Fruit fly (Drosophila melanogaster): ENCODE measurements around the gene robo3.
A peak's percentile ranks its signal among the peaks of the same experiment; 100 is the strongest.

Gene robo3

DNA sequence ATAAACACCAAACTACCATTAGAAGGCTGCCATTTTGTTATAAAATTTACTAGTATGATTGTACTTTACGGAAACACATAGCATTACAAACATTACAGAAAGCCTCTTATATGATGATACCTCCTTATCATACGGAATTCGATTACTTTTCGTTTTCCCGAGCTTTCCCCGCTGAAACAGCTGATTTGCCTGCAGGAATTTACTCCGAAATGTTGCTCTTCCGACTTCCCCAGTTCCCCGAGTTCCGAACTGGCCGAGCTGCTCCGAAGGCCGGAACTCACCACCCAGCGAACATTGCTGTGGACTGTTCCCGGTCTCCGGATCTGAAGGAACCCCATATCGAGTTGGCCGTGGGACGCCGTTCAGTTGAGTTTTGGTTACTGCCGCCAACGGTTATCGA is at the start of gene robo3:
robo3 (plus strand) TSS at position 379 of the 400 bp plus-strand sequence.
- no peak for TF ChIP-seq D1 (tag; optimal IDR thresholded peaks at IDR 0.05)
- TF ChIP-seq CG12605 (GFP tag; IDR thresholded peaks at IDR 0.05), result no peak
- TF ChIP-seq Ets98B (GFP tag; IDR thresholded peaks at IDR 0.05), result no peak
- no peak for TF ChIP-seq Pif1B (GFP tag; optimal IDR thresholded peaks at IDR 0.05)
- TF ChIP-seq Snoo (tag; optimal IDR thresholded peaks at IDR 0.05), result no peak

DNA sequence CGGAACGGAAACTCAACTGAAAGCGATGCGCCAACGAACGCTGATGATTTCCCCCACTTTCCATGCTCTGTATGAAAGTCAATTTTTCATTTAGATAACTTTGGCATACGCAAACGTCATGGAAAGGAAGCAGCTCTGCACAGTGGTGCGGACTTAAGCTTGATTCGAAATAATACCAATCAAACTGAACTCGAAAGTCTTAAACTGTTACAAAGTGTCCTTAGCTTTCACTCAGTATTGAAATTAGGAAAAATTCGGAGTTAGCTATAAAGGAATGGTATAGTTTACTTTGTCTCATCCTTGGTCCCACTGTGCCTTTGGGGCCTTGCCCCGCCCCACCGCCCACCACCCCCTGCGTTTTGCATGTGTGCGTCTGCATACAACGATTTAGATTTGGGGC is 48.8 kb upstream of the robo3 start:
- TF ChIP-seq CG10348 (GFP tag; IDR thresholded peaks at IDR 0.05) (0 out of 2 replicates have a peak, but pooled peaks have one; percentile 22), Ets98B (GFP tag; IDR thresholded peaks at IDR 0.05) (0 out of 2 replicates have a peak, but pooled peaks have one; percentile 19), CG4496 (GFP tag; IDR thresholded peaks at IDR 0.05) (peak; percentile 35; the same call in 1 of the 3 replicates), EcR (GFP tag; optimal IDR thresholded peaks at IDR 0.05) (no peak), CG17806 (tag; optimal IDR thresholded peaks at IDR 0.05) (no peak), fd96Ca (GFP tag; IDR thresholded peaks at IDR 0.05) (0 out of 3 replicates have a peak, but pooled peaks have one; percentile 29)

DNA sequence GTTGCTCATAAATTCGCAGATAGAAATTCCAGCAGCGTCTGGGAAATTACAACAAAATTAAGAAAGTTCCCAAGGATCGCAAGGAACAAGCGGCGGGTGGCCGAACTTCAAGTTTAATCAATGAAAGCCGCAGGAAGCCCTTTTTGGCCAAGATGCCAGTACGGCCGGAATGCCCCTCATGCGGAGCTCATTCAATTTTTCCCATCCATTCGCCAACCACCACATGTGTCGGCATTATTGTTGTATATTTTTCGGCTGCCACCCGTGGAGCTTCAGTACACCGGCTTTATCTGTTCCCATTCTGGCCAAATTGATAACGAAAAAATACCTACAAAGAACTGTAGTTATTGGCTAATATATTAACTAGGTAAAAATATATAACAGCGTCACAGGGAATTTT is 44.7 kb upstream of the robo3 start:
- TF ChIP-seq CG34367 (tag; optimal IDR thresholded peaks at IDR 0.05) (no peak), CG4496 (GFP tag; IDR thresholded peaks at IDR 0.05) (no peak), CG15710 (tag; optimal IDR thresholded peaks at IDR 0.05) (no peak), CG14655 (GFP tag; optimal IDR thresholded peaks at IDR 0.05) (no peak), CG12605 (GFP tag; IDR thresholded peaks at IDR 0.05) (no peak), CG32121 (GFP tag; IDR thresholded peaks at IDR 0.05) (no peak), CG9948 (tag; optimal IDR thresholded peaks at IDR 0.05) (no peak)

DNA sequence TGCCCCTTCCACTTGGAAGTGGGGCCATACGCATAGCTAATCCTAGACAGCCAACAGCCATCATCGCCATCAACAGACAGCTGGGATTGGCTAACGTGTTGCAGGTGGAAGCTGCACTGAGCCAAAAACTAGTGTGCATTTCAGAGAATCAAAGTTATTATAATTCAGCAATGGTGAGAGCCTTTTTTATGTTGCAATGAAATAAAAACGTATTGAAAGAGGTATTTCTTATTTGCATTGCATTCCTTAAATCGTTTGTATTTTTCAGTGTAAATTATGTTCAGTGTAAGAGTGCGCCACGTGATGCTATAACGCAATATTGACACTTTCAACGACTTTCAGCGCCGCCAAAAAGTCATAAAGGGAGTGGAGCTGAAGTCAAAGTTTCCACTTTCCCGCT is 42.6 kb upstream of the robo3 start:
- TF ChIP-seq EcR (GFP tag; optimal IDR thresholded peaks at IDR 0.05), result no peak
- no peak for TF ChIP-seq CG12605 (GFP tag; IDR thresholded peaks at IDR 0.05)
- TF ChIP-seq rn (GFP tag; IDR thresholded peaks at IDR 0.05), result no peak
- no peak for TF ChIP-seq CG4496 (GFP tag; IDR thresholded peaks at IDR 0.05)
- no peak for TF ChIP-seq CG14655 (GFP tag; optimal IDR thresholded peaks at IDR 0.05)
- TF ChIP-seq CG32121 (GFP tag; IDR thresholded peaks at IDR 0.05), result no peak
- no peak for TF ChIP-seq CG8301 (tag; optimal IDR thresholded peaks at IDR 0.05)
- no peak for TF ChIP-seq CG9948 (tag; optimal IDR thresholded peaks at IDR 0.05)
- TF ChIP-seq CG17806 (tag; optimal IDR thresholded peaks at IDR 0.05), result no peak
- TF ChIP-seq D1 (tag; optimal IDR thresholded peaks at IDR 0.05), result no peak
- TF ChIP-seq CG8159 (tag; optimal IDR thresholded peaks at IDR 0.05), result no peak
- TF ChIP-seq CG34367 (tag; optimal IDR thresholded peaks at IDR 0.05), result no peak
- TF ChIP-seq Snoo (tag; optimal IDR thresholded peaks at IDR 0.05), result no peak
- TF ChIP-seq CG10348 (GFP tag; IDR thresholded peaks at IDR 0.05), result no peak
- no peak for TF ChIP-seq Ets98B (GFP tag; IDR thresholded peaks at IDR 0.05)
- TF ChIP-seq CG15710 (tag; optimal IDR thresholded peaks at IDR 0.05), result no peak
- no peak for TF ChIP-seq CG13204 (GFP tag; optimal IDR thresholded peaks at IDR 0.05)
- no peak for TF ChIP-seq Pif1A (GFP tag; optimal IDR thresholded peaks at IDR 0.05)

DNA sequence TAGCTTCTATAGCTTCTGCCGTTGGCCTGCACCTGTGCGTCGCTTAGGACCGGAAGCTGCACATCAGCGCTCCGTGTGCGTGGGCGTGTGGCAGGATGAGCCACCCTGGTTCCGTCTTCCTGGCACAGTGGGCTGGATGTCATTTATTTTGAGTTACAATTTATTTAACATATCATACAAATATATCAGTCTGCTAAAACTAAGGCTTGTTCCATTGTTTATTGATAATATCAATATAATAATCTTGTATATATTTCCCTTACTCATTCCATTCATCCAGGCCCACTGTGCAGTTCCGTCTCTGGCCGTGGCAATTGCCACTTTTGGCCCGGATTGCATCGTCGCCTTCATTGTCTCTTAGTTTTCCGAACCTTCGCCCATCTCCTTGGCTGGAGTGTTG is 41.8 kb upstream of the robo3 start:
- TF ChIP-seq CG8159 (tag; optimal IDR thresholded peaks at IDR 0.05) (peak; percentile 14), Pif1A (GFP tag; optimal IDR thresholded peaks at IDR 0.05) (no peak)

DNA sequence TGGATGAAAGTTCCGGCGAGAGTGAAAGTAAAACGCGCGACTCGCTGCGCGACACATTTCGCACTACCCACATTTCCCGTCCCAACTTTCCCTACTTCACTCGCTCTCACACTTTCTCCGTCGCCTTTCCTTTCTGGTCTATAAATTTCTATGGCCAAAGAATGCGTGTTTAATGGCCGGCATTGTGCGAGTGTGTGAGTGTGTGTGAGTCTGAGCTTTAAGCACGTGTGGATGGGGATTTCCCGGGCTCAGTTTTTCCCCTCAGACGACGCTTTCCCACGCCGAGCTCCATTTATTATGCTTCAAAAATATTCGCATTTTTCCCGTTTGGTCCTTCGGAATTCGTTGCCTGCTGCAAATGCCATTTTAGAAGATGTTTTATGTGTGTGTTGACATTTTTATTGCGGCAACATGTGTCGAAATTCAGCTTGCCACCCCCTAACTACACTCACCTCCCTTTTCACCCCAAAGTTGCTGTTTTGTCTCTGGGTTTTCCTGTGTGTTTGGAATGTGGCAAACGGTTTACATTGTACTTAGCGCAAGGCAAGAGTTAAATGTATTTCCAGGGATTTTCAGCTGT is 39.1 kb upstream of the robo3 start:
- TF ChIP-seq CG13204 (GFP tag; optimal IDR thresholded peaks at IDR 0.05) (no peak), CG4496 (GFP tag; IDR thresholded peaks at IDR 0.05) (no peak), CG34367 (tag; optimal IDR thresholded peaks at IDR 0.05) (no peak), Ets98B (GFP tag; IDR thresholded peaks at IDR 0.05) (no peak)

DNA sequence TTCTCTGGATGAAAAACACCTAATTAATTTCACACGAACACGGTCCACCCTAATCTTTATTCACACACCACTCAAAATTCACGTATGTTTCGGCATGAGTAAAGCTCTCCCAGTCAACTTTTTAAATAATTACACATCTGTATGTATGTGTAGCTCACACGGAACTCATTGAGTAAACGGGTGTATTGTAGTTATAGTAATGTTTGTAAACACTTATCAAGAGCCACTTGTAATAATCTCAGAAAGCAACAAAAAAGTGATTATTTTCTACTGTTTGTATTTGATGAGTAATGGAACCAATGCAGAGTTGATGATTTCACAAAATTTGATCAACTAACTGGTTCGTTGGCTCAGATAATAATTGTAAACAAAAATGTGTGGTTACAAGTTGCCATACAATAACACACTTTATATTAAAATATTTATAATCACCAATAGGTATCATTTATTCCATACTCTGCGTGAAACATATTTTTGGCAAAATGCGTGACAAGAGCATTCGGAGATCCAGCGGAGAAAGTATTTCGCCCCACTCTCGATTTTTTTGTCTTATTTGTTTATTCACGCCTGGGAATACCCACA is 38.2 kb upstream of the robo3 start:
- TF ChIP-seq CG4496 (GFP tag; IDR thresholded peaks at IDR 0.05), result no peak
- no peak for TF ChIP-seq CG32121 (GFP tag; IDR thresholded peaks at IDR 0.05)
- TF ChIP-seq Pif1B (GFP tag; optimal IDR thresholded peaks at IDR 0.05), result no peak
- TF ChIP-seq CG14655 (GFP tag; optimal IDR thresholded peaks at IDR 0.05), result no peak
- TF ChIP-seq fd96Ca (GFP tag; IDR thresholded peaks at IDR 0.05), result no peak
- no peak for TF ChIP-seq CG15710 (tag; optimal IDR thresholded peaks at IDR 0.05)

DNA sequence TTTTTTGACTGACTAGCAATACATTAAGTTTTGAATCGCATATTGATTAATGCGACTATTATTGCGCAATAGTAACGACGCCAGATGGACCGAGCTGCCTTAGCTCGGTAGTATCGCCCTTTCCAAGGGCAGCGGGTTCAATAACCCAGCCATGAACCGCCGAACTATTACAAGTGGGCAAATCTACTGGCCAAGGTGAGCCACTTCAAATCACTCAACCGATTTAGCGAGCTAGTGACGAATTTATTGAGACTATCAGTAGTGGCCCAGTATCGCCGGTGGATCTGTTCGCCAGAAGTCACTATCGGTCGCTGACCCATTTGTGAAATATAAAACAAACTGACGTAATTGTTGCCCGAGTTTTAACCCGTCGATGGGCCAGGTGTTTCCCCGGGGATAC is 37.7 kb upstream of the robo3 start:
- TF ChIP-seq CG34367 (tag; optimal IDR thresholded peaks at IDR 0.05), result no peak
- no peak for TF ChIP-seq CG32121 (GFP tag; IDR thresholded peaks at IDR 0.05)
- TF ChIP-seq CG8301 (tag; optimal IDR thresholded peaks at IDR 0.05), result no peak
- TF ChIP-seq CG10348 (GFP tag; IDR thresholded peaks at IDR 0.05), result no peak
- no peak for TF ChIP-seq CG4496 (GFP tag; IDR thresholded peaks at IDR 0.05)
- TF ChIP-seq CG8159 (tag; optimal IDR thresholded peaks at IDR 0.05), result no peak

Data from whole organism, pupa.